Worm (Caenorhabditis elegans) whole organism, late embryonic: ENCODE data around the gene srlf-23.
"Not testable (repeated sequence)": the region's sequence is repeated elsewhere in the genome, so short reads cannot be mapped to it uniquely, and the experiment has no call there.

Experiments used
- C08G9.2 ChIP-seq: sonication (generic microtip); optimal IDR thresholded peaks from 2 replicates; lab custom pipeline; 2016; ENCODE audit warnings: mild to moderate bottlenecking, missing genetic modification characterization, moderate library complexity, missing compliant biosample characterization
- F13H6.1 ChIP-seq: sonication (generic microtip); optimal IDR thresholded peaks from 2 replicates; lab custom pipeline; 2016; ENCODE audit warnings: missing genetic modification characterization, missing compliant biosample characterization
- K02D7.2 ChIP-seq: sonication (generic microtip); optimal IDR thresholded peaks from 2 replicates; lab custom pipeline; 2017; ENCODE audit warnings: mild to moderate bottlenecking, missing genetic modification characterization, missing compliant biosample characterization
- ahr-1 ChIP-seq: sonication (generic microtip); optimal IDR thresholded peaks from 2 replicates; lab custom pipeline; 2016; ENCODE audit warnings: missing genetic modification characterization, missing compliant biosample characterization
- ceh-18 ChIP-seq: sonication (generic microtip); optimal IDR thresholded peaks from 2 replicates; lab custom pipeline; 2016; ENCODE audit warnings: missing genetic modification characterization, missing compliant biosample characterization
- ceh-22 ChIP-seq: sonication (generic microtip); optimal IDR thresholded peaks from 2 replicates; lab custom pipeline; 2017; ENCODE audit warnings: missing biosample characterization, missing genetic modification characterization
- ceh-30 ChIP-seq: fragments of 150-350 bp; optimal IDR thresholded peaks from 2 replicates; lab custom pipeline; 2014; ENCODE audit warnings: missing biosample characterization, missing genetic modification characterization
- ceh-31 ChIP-seq: sonication (generic microtip); optimal IDR thresholded peaks from 2 replicates; lab custom pipeline; 2016; ENCODE audit warnings: missing genetic modification characterization, missing compliant biosample characterization
- ceh-48 ChIP-seq: sonication (generic microtip); optimal IDR thresholded peaks from 2 replicates; lab custom pipeline; 2016; ENCODE audit warnings: missing genetic modification characterization, inconsistent platforms, missing compliant biosample characterization
- ceh-6 ChIP-seq: fragments of 200-800 bp; sonication (Bioruptor generic); optimal IDR thresholded peaks from 2 replicates; lab custom pipeline; 2018; ENCODE audit warnings: mild to moderate bottlenecking, missing genetic modification characterization, missing compliant biosample characterization
- ceh-9 ChIP-seq: sonication (generic microtip); optimal IDR thresholded peaks from 2 replicates; lab custom pipeline; 2016; ENCODE audit warnings: mild to moderate bottlenecking, missing genetic modification characterization, inconsistent platforms, missing compliant biosample characterization
- che-1 ChIP-seq: sonication (generic microtip); optimal IDR thresholded peaks from 2 replicates; lab custom pipeline; 2016; ENCODE audit warnings: mild to moderate bottlenecking, missing genetic modification characterization, missing compliant biosample characterization
- dve-1 ChIP-seq: sonication (generic microtip); optimal IDR thresholded peaks from 2 replicates; lab custom pipeline; 2017; ENCODE audit warnings: antibody characterized with exemption, mild to moderate bottlenecking, missing genetic modification characterization, missing compliant biosample characterization
- elt-4 ChIP-seq: sonication (generic microtip); optimal IDR thresholded peaks from 2 replicates; lab custom pipeline; 2016; ENCODE audit warnings: missing genetic modification characterization, missing compliant biosample characterization
- ets-4 ChIP-seq: sonication (generic microtip); optimal IDR thresholded peaks from 2 replicates; lab custom pipeline; 2016; ENCODE audit warnings: missing genetic modification characterization, missing compliant biosample characterization
- fkh-10 ChIP-seq: fragments of 150-350 bp; optimal IDR thresholded peaks from 2 replicates; lab custom pipeline; 2014; ENCODE audit warnings: missing biosample characterization, missing genetic modification reagents, missing genetic modification characterization
- fkh-6 ChIP-seq: sonication (generic microtip); optimal IDR thresholded peaks from 2 replicates; lab custom pipeline; 2016; ENCODE audit warnings: missing genetic modification characterization, missing compliant biosample characterization
- hlh-15 ChIP-seq: sonication (generic microtip); optimal IDR thresholded peaks from 2 replicates; lab custom pipeline; 2016; ENCODE audit warnings: missing genetic modification characterization, missing compliant biosample characterization
- hlh-30 ChIP-seq: sonication (generic microtip); optimal IDR thresholded peaks from 2 replicates; lab custom pipeline; 2017; ENCODE audit warnings: antibody characterized with exemption, missing genetic modification characterization, missing compliant biosample characterization; ENCODE audit not compliant: insufficient read depth
- hlh-8 ChIP-seq: sonication (generic microtip); optimal IDR thresholded peaks from 2 replicates; lab custom pipeline; 2016; ENCODE audit warnings: missing genotype, missing genetic modification characterization, missing compliant biosample characterization
- lin-11 ChIP-seq: fragments of 200-800 bp; sonication (Bioruptor generic); optimal IDR thresholded peaks from 2 replicates; lab custom pipeline; 2018; ENCODE audit warnings: mild to moderate bottlenecking, missing genetic modification characterization, missing compliant biosample characterization
- nfya-1 ChIP-seq: sonication (generic microtip); optimal IDR thresholded peaks from 2 replicates; lab custom pipeline; 2017; ENCODE audit warnings: missing genetic modification characterization, mild to moderate bottlenecking, missing compliant biosample characterization, antibody characterized with exemption, moderate library complexity
- nhr-11 ChIP-seq: fragments of 150-350 bp; optimal IDR thresholded peaks from 2 replicates; lab custom pipeline; 2014; ENCODE audit warnings: missing biosample characterization, missing genetic modification characterization
- nhr-232 ChIP-seq: sonication (generic microtip); optimal IDR thresholded peaks from 2 replicates; lab custom pipeline; 2016; ENCODE audit warnings: missing genetic modification characterization, missing compliant biosample characterization
- npax-4 ChIP-seq: sonication (generic microtip); optimal IDR thresholded peaks from 2 replicates; lab custom pipeline; 2016; ENCODE audit warnings: missing genetic modification characterization, missing compliant biosample characterization
- odd-2 ChIP-seq: sonication (generic microtip); optimal IDR thresholded peaks from 2 replicates; lab custom pipeline; 2017; ENCODE audit warnings: antibody characterized with exemption, mild to moderate bottlenecking, missing genetic modification characterization, missing compliant biosample characterization
- pat-9 ChIP-seq: fragments of 200-800 bp; sonication (Bioruptor generic); optimal IDR thresholded peaks from 2 replicates; lab custom pipeline; 2018; ENCODE audit warnings: mild to moderate bottlenecking, missing genetic modification characterization, moderate library complexity, missing compliant biosample characterization
- pax-1 ChIP-seq: fragments of 150-350 bp; optimal IDR thresholded peaks from 2 replicates; lab custom pipeline; 2014; ENCODE audit warnings: missing biosample characterization, missing genetic modification characterization
- pha-2 ChIP-seq: sonication (generic microtip); optimal IDR thresholded peaks from 2 replicates; lab custom pipeline; 2017; ENCODE audit warnings: mild to moderate bottlenecking, missing genetic modification characterization, missing compliant biosample characterization
- pqm-1 ChIP-seq: sonication (generic microtip); optimal IDR thresholded peaks from 2 replicates; lab custom pipeline; 2016; ENCODE audit warnings: missing genetic modification characterization, missing compliant biosample characterization
- pros-1 ChIP-seq: fragments of 150-350 bp; optimal IDR thresholded peaks from 2 replicates; lab custom pipeline; 2014; ENCODE audit warnings: missing biosample characterization, missing genetic modification reagents, missing genetic modification characterization
- rnt-1 ChIP-seq: sonication (generic microtip); optimal IDR thresholded peaks from 2 replicates; lab custom pipeline; 2016; ENCODE audit warnings: missing genetic modification characterization, missing compliant biosample characterization
- sdc-2 ChIP-seq: sonication (generic microtip); optimal IDR thresholded peaks from 2 replicates; lab custom pipeline; 2016; ENCODE audit warnings: missing genotype, missing genetic modification characterization, missing compliant biosample characterization
- sox-2 ChIP-seq: fragments of 200-800 bp; sonication (Bioruptor generic); IDR thresholded peaks from 2 replicates; pipeline ENCODE4 v1.3.6; 2022; ENCODE audit warnings: missing genetic modification reagents, missing genetic modification characterization, missing compliant biosample characterization
- tbx-2 ChIP-seq: sonication (generic microtip); optimal IDR thresholded peaks from 2 replicates; lab custom pipeline; 2016; ENCODE audit warnings: missing genetic modification characterization, missing compliant biosample characterization
- tbx-7 ChIP-seq: sonication (generic microtip); optimal IDR thresholded peaks from 2 replicates; lab custom pipeline; 2016; ENCODE audit warnings: missing genotype, missing genetic modification characterization, missing compliant biosample characterization
- ttx-3 ChIP-seq: sonication (generic microtip); optimal IDR thresholded peaks from 2 replicates; lab custom pipeline; 2016; ENCODE audit warnings: missing genetic modification reagents, missing genetic modification characterization, missing compliant biosample characterization
- unc-42 ChIP-seq: sonication (generic microtip); optimal IDR thresholded peaks from 2 replicates; lab custom pipeline; 2016; ENCODE audit warnings: missing genotype, missing genetic modification characterization, missing compliant biosample characterization
- unc-55 ChIP-seq: sonication (generic microtip); optimal IDR thresholded peaks from 2 replicates; lab custom pipeline; 2017; ENCODE audit warnings: missing biosample characterization, missing genetic modification reagents, missing genetic modification characterization
- unc-86 ChIP-seq: sonication (generic microtip); optimal IDR thresholded peaks from 2 replicates; lab custom pipeline; 2016; ENCODE audit warnings: missing genetic modification characterization, missing compliant biosample characterization

Gene srlf-23

DNA sequence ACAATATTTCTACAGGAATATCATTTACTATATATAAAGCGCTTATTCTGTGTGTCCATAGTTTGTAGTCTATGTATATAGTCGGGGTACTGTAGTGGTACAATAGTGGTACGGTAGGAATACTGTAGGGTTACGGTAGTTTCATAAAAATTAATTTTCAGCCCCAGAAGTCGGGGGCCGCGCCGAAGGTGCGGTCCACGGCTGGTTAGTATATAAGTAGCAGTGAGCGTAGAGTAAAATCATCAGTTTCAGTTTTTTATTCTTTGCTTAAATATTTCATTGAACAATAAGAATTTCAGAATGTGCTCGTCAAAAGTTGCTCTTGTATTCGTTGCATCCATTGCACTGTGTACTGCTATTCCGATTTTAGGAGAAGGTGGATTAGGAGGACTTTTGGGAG, 2.5 kb downstream of the srlf-23 start, which contains the start of gene srlf-22:
srlf-22 (plus strand) TSS at position 301 of the 400 bp plus-strand sequence.
- not testable (repeated sequence) for TF ChIP-seq ceh-48 (tag; lab: Kevin White, UChicago); ceh-9; fkh-6

DNA sequence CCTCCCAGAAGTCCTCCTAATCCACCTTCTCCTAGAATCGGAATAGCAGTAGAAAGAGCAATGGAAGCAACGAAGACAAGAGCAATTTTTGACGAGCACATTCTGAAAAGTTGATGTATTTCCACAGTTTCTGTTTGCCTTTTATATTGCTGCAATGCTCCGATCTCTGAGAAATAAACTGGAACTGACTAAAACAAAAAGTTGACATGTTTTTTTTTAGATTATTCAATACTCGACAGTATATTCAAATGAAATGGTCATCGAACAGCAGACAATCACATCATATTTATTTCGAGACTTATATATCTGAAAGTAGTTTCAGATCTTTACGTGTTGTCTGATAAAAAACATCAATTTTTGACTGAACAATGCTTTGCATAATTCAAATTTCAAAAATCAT, 2.9 kb downstream of the srlf-23 start, which contains the start of gene srlf-21:
srlf-21 (minus strand) TSS at position 101 of the 400 bp plus-strand sequence.
- no peak for TF ChIP-seq nfya-1 (tag; lab: Kevin White, UChicago)
- no peak for TF ChIP-seq K02D7.2 (tag; lab: Kevin White, UChicago)
- TF ChIP-seq pros-1 (tag; lab: Kevin White, UChicago) = no peak
- TF ChIP-seq pax-1 (tag; lab: Kevin White, UChicago) = no peak
- no peak for TF ChIP-seq ahr-1 (tag; lab: Kevin White, UChicago)
- no peak for TF ChIP-seq pha-2 (tag; lab: Kevin White, UChicago)
- no peak for TF ChIP-seq nhr-11 (tag; lab: Kevin White, UChicago)
- TF ChIP-seq unc-86 (tag; lab: Kevin White, UChicago) = no peak
- TF ChIP-seq, all 69 proteins: peak for 0

DNA sequence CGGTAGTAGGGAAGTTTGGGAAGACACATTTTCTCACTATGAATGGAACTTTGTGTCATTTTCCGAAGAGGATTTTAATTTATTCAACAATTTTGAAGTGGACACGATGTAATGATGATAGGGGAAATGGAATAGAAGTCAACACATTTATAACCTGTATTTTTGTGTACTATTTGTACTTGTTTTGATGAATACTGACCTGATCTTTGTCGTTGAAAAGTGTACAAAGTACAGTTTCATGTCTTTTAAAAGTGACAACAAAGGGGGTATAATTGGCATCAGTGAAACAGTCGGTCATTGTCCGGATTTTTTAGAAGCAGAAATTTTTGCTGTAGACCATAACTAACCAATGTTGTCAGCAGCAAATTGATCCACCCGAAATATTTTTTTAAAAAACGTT, 4.1 kb downstream of the srlf-23 start, which contains the start of gene T02B11.6:
T02B11.6 (minus strand) TSS at position 101 of the 400 bp plus-strand sequence.
- TF ChIP-seq lin-11 (tag; lab: Kevin White, UChicago) (no peak), pha-2 (tag; lab: Kevin White, UChicago) (no peak), hlh-8 (tag; lab: Kevin White, UChicago) (no peak), ceh-22 (tag; lab: Kevin White, UChicago) (no peak), hlh-15 (no peak), fkh-10 (GFP tag; lab: Kevin White, UChicago) (no peak), rnt-1 (tag; lab: Kevin White, UChicago) (no peak), ceh-6 (no peak), unc-42 (tag; lab: Kevin White, UChicago) (no peak), nhr-11 (tag; lab: Kevin White, UChicago) (no peak), F13H6.1 (tag; lab: Kevin White, UChicago) (no peak), nhr-232 (tag; lab: Kevin White, UChicago) (no peak), ttx-3 (no peak), dve-1 (tag; lab: Kevin White, UChicago) (no peak), C08G9.2 (tag; lab: Kevin White, UChicago) (no peak)

DNA sequence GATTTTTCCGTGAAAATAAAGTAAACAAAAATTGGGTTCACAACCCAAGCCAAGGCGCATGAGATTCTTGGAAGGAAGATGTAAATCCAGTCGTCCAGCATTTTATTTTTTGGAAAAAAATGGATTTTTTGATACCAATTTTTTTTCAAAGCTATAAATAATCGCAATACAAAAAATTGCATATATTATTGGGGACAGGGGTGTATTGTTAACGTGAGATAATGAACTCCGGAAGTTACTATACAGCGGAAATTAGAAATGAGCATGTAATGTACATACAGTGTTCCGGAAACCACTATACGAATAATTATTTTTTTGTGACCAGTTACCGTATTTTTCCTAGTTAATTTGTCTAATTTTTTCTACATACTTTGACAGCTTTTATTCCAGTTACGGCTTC, 9.0 kb downstream of the srlf-23 start, which contains the start of gene srj-38:
srj-38 (minus strand) TSS at position 101 of the 400 bp plus-strand sequence.
- TF ChIP-seq ceh-31 = no peak
- no peak for TF ChIP-seq tbx-2 (tag; lab: Kevin White, UChicago)
- TF ChIP-seq fkh-10 (GFP tag; lab: Kevin White, UChicago) = no peak
- no peak for TF ChIP-seq elt-4 (tag; lab: Kevin White, UChicago)
- TF ChIP-seq pat-9 (tag; lab: Kevin White, UChicago) = no peak
- TF ChIP-seq sox-2 = no peak
- TF ChIP-seq npax-4 = no peak
- no peak for TF ChIP-seq pqm-1 (tag; lab: Kevin White, UChicago)
- TF ChIP-seq ceh-30 (tag; lab: Kevin White, UChicago) = no peak
- TF ChIP-seq sdc-2 (tag; lab: Kevin White, UChicago) = no peak

DNA sequence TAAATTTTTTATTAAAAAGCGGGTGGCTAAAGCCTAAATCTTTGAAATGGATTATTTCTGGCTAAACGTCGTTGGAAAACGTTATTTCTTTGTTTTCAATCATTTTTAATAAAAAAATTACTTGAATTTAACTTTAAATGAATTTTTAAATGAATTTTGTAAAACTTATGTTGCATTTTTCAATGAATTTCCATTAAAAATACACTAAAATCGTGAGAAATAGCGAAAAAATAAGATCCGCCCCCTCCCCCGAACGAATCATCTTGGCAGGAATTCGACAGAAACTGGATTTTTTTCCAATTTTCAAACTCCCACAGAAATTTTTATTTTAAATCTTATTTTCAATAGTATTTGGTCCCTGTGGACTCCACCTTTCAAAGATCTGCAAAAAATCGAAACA, 14.2 kb downstream of the srlf-23 start, which contains the start of gene srg-53:
srg-53 (plus strand) TSS at position 301 of the 400 bp plus-strand sequence.
- TF ChIP-seq unc-55 (GFP tag; lab: Kevin White, UChicago) (no peak), hlh-30 (tag; lab: Kevin White, UChicago) (no peak), dve-1 (tag; lab: Kevin White, UChicago) (no peak), ets-4 (tag; lab: Kevin White, UChicago) (no peak), tbx-7 (tag; lab: Kevin White, UChicago) (no peak), unc-42 (tag; lab: Kevin White, UChicago) (no peak), K02D7.2 (tag; lab: Kevin White, UChicago) (no peak), ceh-18 (tag; lab: Kevin White, UChicago) (no peak), ceh-6 (no peak), hlh-15 (no peak), F13H6.1 (tag; lab: Kevin White, UChicago) (no peak), odd-2 (tag; lab: Kevin White, UChicago) (no peak), che-1 (tag; lab: Kevin White, UChicago) (no peak), pros-1 (tag; lab: Kevin White, UChicago) (no peak)
